Fruit fly (Drosophila melanogaster) Kc167 (cell line): ENCODE results near the gene TAF1B.

Experiments used
- Sin3A ChIP-seq: fragments of >200 bp; optimal IDR thresholded peaks from 2 replicates; lab custom pipeline; 2018; ENCODE audit warnings: missing external identifiers
- h ChIP-seq: fragments of >200 bp; optimal IDR thresholded peaks from 3 replicates; lab custom pipeline; 2018; ENCODE audit warnings: missing external identifiers
- insv ChIP-seq: fragments of >200 bp; optimal IDR thresholded peaks from 3 replicates; lab custom pipeline; 2018; ENCODE audit warnings: missing external identifiers
- psq ChIP-seq: fragments of >200 bp; optimal IDR thresholded peaks from 2 replicates; lab custom pipeline; 2017; ENCODE audit warnings: missing external identifiers
- ttk ChIP-seq: sonication (Bioruptor generic); optimal IDR thresholded peaks from 2 replicates; lab custom pipeline; 2017; ENCODE audit warnings: missing external identifiers

dm6 chr3R:10142770-10143169 lies 1.2 kb downstream of the TAF1B start, which contains the start of gene CG42759:
- no peak for TF ChIP-seq ttk (lab: Kevin White, UChicago)
- no peak for TF ChIP-seq Sin3A
- no peak for TF ChIP-seq psq (lab: Kevin White, UChicago)
- TF ChIP-seq insv (lab: Kevin White, UChicago) = no peak
- TF ChIP-seq h = no peak
